Worm (Caenorhabditis elegans) whole organism, young adult: ENCODE data around the gene srx-87.

Experiments used
- F37B4.10 ChIP-seq: fragments of 200-800 bp; sonication (Bioruptor generic); IDR thresholded peaks from 2 replicates; pipeline ENCODE4 v1.3.6; 2022; ENCODE audit warnings: missing genetic modification characterization, missing compliant biosample characterization
- egl-44 ChIP-seq: fragments of 200-800 bp; sonication (Bioruptor generic); IDR thresholded peaks from 2 replicates; pipeline ENCODE4 v1.3.6; 2022; ENCODE audit warnings: missing genetic modification reagents, missing genetic modification characterization, missing compliant biosample characterization
- rpc-1 ChIP-seq, 2 experiments: fragments of 150-350 bp in 1 of 2; sonication (generic microtip) in 1 of 2; optimal IDR thresholded peaks; 2 replicates each; lab custom pipeline; 2014 to 2018; ENCODE audit warnings: missing biosample characterization in 1 of 2, missing genetic modification characterization in 1 of 2, missing genetic modification reagents in 1 of 2, missing genotype in 1 of 2
- xnd-1 ChIP-seq: sonication (generic microtip); optimal IDR thresholded peaks from 2 replicates; lab custom pipeline; 2016; ENCODE audit warnings: missing genotype, missing genetic modification reagents, missing genetic modification characterization, missing compliant biosample characterization

- TF ChIP-seq F37B4.10 (GFP tag; lab: Robert Waterston, UW), result no peak
- no peak for TF ChIP-seq rpc-1 (optimal IDR thresholded peaks at IDR 0.05; lab: Kevin White, UChicago)
- no peak for TF ChIP-seq rpc-1 (tag; optimal IDR thresholded peaks at IDR 0.05; lab: Kevin White, UChicago)
- no peak for TF ChIP-seq xnd-1 (tag; lab: Kevin White, UChicago)
- no peak for TF ChIP-seq egl-44 (GFP tag; lab: Robert Waterston, UW)
Observed at ce11 chrV:11515145-11515544, 49.5 kb upstream of the srx-87 start.
